Worm (Caenorhabditis elegans) whole organism, L4 larva: ENCODE measurements around the gene cyp-14A1.

Experiments
- F26F4.8 ChIP-seq: fragments of 200-800 bp; sonication (Bioruptor generic); conservative IDR thresholded peaks from 2 replicates; pipeline ENCODE4 v1.3.6; 2022; ENCODE audit warnings: missing genetic modification characterization, missing compliant biosample characterization
- F49E8.2 ChIP-seq: sonication (generic microtip); optimal IDR thresholded peaks from 2 replicates; lab custom pipeline; 2016; ENCODE audit warnings: missing compliant biosample characterization, mild to moderate bottlenecking, missing genetic modification characterization, borderline replicate concordance
- madf-5 ChIP-seq, 2 experiments: fragments of 200-800 bp; sonication (Bioruptor generic); IDR thresholded peaks; 2 replicates each; pipeline ENCODE4 v1.3.6; 2022; ENCODE audit warnings: missing compliant biosample characterization in 2 of 2, missing genetic modification characterization in 2 of 2
- nhr-11 ChIP-seq: fragments of 150-350 bp; optimal IDR thresholded peaks from 2 replicates; lab custom pipeline; 2014; ENCODE audit warnings: missing biosample characterization, missing genetic modification characterization
- sdz-12 ChIP-seq: fragments of 200-800 bp; sonication (Bioruptor generic); optimal IDR thresholded peaks from 2 replicates; lab custom pipeline; 2018; ENCODE audit warnings: mild to moderate bottlenecking, missing genetic modification characterization, missing compliant biosample characterization
- unc-39 ChIP-seq: sonication (generic microtip); optimal IDR thresholded peaks from 2 replicates; lab custom pipeline; 2017; ENCODE audit warnings: missing biosample characterization, missing genetic modification characterization

ce11 chrX:13269586-13269985 lies 2.4 kb upstream of the cyp-14A1 start, which contains the start of gene cyp-14A2:
- TF ChIP-seq sdz-12 (GFP tag; lab: Kevin White, UChicago) (no peak), unc-39 (no peak), madf-5 (GFP tag; IDR thresholded peaks at IDR 0.05; lab: Robert Waterston, UW) (no peak), F49E8.2 (tag; lab: Kevin White, UChicago) (no peak), F26F4.8 (GFP tag; lab: Robert Waterston, UW) (no peak), nhr-11 (tag; lab: Kevin White, UChicago) (no peak)
